Worm (Caenorhabditis elegans) whole organism, L3 larva: ENCODE measurements around the gene R09B5.11.

Experiments used
- nhr-11 ChIP-seq: fragments of 150-350 bp; optimal IDR thresholded peaks from 2 replicates; lab custom pipeline; 2014; ENCODE audit warnings: missing biosample characterization, missing genetic modification characterization
- nhr-28 ChIP-seq: fragments of 150-350 bp; optimal IDR thresholded peaks from 2 replicates; lab custom pipeline; 2014; ENCODE audit warnings: missing biosample characterization, missing genetic modification characterization
- nhr-76 ChIP-seq: fragments of 150-350 bp; sonication (generic microtip); optimal IDR thresholded peaks from 5 replicates; lab custom pipeline; 2014; ENCODE audit warnings: missing biosample characterization, missing genetic modification characterization
- nhr-77 ChIP-seq: fragments of 150-350 bp; optimal IDR thresholded peaks from 2 replicates; lab custom pipeline; 2014; ENCODE audit warnings: missing biosample characterization, missing genetic modification characterization
- snpc-4 ChIP-seq: fragments of 150-350 bp; optimal IDR thresholded peaks from 2 replicates; lab custom pipeline; 2014; ENCODE audit warnings: missing biosample characterization, missing genetic modification characterization
- unc-39 ChIP-seq: sonication (generic microtip); optimal IDR thresholded peaks from 4 replicates; lab custom pipeline; 2017; ENCODE audit warnings: missing biosample characterization, missing genetic modification characterization

ce11 chrV:1442042-1442441 lies 3.0 kb downstream of the R09B5.11 start, which contains the start of gene cnc-11:
- TF ChIP-seq nhr-77 (tag; lab: Kevin White, UChicago) (no peak), nhr-11 (tag; lab: Kevin White, UChicago) (no peak), nhr-76 (no peak), snpc-4 (tag; lab: Kevin White, UChicago) (no peak), unc-39 (tag; lab: Kevin White, UChicago) (no peak), nhr-28 (tag; lab: Kevin White, UChicago) (no peak)
